Worm (Caenorhabditis elegans) whole organism, L4 larva: ENCODE measurements around the gene C24H10.4.

Source experiments
- F26F4.8 ChIP-seq: fragments of 200-800 bp; sonication (Bioruptor generic); conservative IDR thresholded peaks from 2 replicates; pipeline ENCODE4 v1.3.6; 2022; ENCODE audit warnings: missing genetic modification characterization, missing compliant biosample characterization
- F37D6.2 ChIP-seq: sonication (generic microtip); optimal IDR thresholded peaks from 2 replicates; lab custom pipeline; 2016; ENCODE audit warnings: mild to moderate bottlenecking, missing genetic modification characterization, missing compliant biosample characterization
- T20F7.1 ChIP-seq: fragments of 200-800 bp; sonication (Bioruptor generic); optimal IDR thresholded peaks from 2 replicates; lab custom pipeline; 2018; ENCODE audit warnings: mild to moderate bottlenecking, missing genetic modification characterization, missing compliant biosample characterization
- Y48G9A.11 ChIP-seq: fragments of 200-800 bp; sonication (Bioruptor generic); IDR thresholded peaks from 2 replicates; pipeline ENCODE4 v1.3.6; 2022; ENCODE audit warnings: missing genetic modification reagents, missing genetic modification characterization, missing compliant biosample characterization
- Y5F2A.4 ChIP-seq: fragments of 200-800 bp; sonication (Bioruptor generic); optimal IDR thresholded peaks from 2 replicates; lab custom pipeline; 2018; ENCODE audit warnings: mild to moderate bottlenecking, missing genetic modification characterization, missing compliant biosample characterization
- Y75B8A.6 ChIP-seq: fragments of 200-800 bp; sonication (Bioruptor generic); IDR thresholded peaks from 2 replicates; pipeline ENCODE4 v1.3.6; 2022; ENCODE audit warnings: missing genetic modification reagents, missing genetic modification characterization, missing compliant biosample characterization
- ZK337.2 ChIP-seq: fragments of 200-800 bp; sonication (Bioruptor generic); IDR thresholded peaks from 2 replicates; pipeline ENCODE4 v1.3.6; 2022; ENCODE audit warnings: missing genetic modification reagents, missing genetic modification characterization, missing compliant biosample characterization
- ZK546.5 ChIP-seq, 2 experiments: sonication (generic microtip); optimal IDR thresholded peaks; 2 replicates each; lab custom pipeline; 2017; ENCODE audit warnings: missing biosample characterization in 2 of 2, missing genetic modification characterization in 2 of 2
- ama-1 ChIP-seq: fragments of 150-350 bp; optimal IDR thresholded peaks from 2 replicates; lab custom pipeline; 2014; ENCODE audit warnings: inconsistent platforms, mixed read lengths
- ceh-28 ChIP-seq: fragments of 150-350 bp; optimal IDR thresholded peaks from 2 replicates; lab custom pipeline; 2014; ENCODE audit warnings: missing biosample characterization, missing genetic modification reagents, missing genetic modification characterization
- ceh-32 ChIP-seq: sonication (generic microtip); optimal IDR thresholded peaks from 2 replicates; lab custom pipeline; 2016; ENCODE audit warnings: mild to moderate bottlenecking, missing genetic modification characterization, missing compliant biosample characterization; ENCODE audit not compliant: poor library complexity
- ceh-62 ChIP-seq: sonication (generic microtip); optimal IDR thresholded peaks from 2 replicates; lab custom pipeline; 2017; ENCODE audit warnings: missing biosample characterization, missing genetic modification characterization
- ceh-82 ChIP-seq: sonication (generic microtip); optimal IDR thresholded peaks from 2 replicates; lab custom pipeline; 2017; ENCODE audit warnings: missing biosample characterization, missing genetic modification characterization
- daf-12 ChIP-seq: fragments of 150-350 bp; optimal IDR thresholded peaks from 2 replicates; lab custom pipeline; 2014; ENCODE audit warnings: missing biosample characterization, missing genetic modification reagents, missing genetic modification characterization
- daf-16 ChIP-seq, 3 experiments: sonication (generic microtip); optimal IDR thresholded peaks; 2 replicates each; lab custom pipeline; 2016 to 2017; ENCODE audit warnings: missing genetic modification characterization in 3 of 3, missing genetic modification reagents in 3 of 3, mild to moderate bottlenecking in 2 of 3, missing compliant biosample characterization in 2 of 3, missing biosample characterization in 1 of 3, moderate library complexity in 1 of 3
- daf-19 ChIP-seq: fragments of 200-800 bp; sonication (Bioruptor generic); conservative IDR thresholded peaks from 2 replicates; pipeline ENCODE4 v1.3.6; 2022; ENCODE audit warnings: missing genetic modification characterization, missing compliant biosample characterization
- dve-1 ChIP-seq: sonication (generic microtip); optimal IDR thresholded peaks from 2 replicates; lab custom pipeline; 2017; ENCODE audit warnings: antibody characterized with exemption, mild to moderate bottlenecking, missing genetic modification characterization, missing compliant biosample characterization; ENCODE audit not compliant: insufficient read depth
- egl-43 ChIP-seq: fragments of 200-800 bp; sonication (Bioruptor generic); IDR thresholded peaks from 2 replicates; pipeline ENCODE4 v1.3.6; 2022; ENCODE audit warnings: missing genetic modification reagents, missing genetic modification characterization, missing compliant biosample characterization
- fkh-10 ChIP-seq: fragments of 150-350 bp; optimal IDR thresholded peaks from 2 replicates; lab custom pipeline; 2014; ENCODE audit warnings: missing biosample characterization, missing genetic modification reagents, missing genetic modification characterization
- hif-1 ChIP-seq, 2 experiments: sonication (generic microtip); optimal IDR thresholded peaks; 2 replicates each; lab custom pipeline; 2016 to 2017; ENCODE audit warnings: missing compliant biosample characterization in 2 of 2, missing genetic modification characterization in 2 of 2, missing genetic modification reagents in 2 of 2, missing genotype in 2 of 2, mild to moderate bottlenecking in 1 of 2
- hlh-11 ChIP-seq: fragments of 200-800 bp; sonication (Bioruptor generic); optimal IDR thresholded peaks from 2 replicates; lab custom pipeline; 2018; ENCODE audit warnings: mild to moderate bottlenecking, missing genetic modification characterization, missing compliant biosample characterization
- jun-1 ChIP-seq: fragments of 150-350 bp; optimal IDR thresholded peaks from 2 replicates; lab custom pipeline; 2014; ENCODE audit warnings: missing biosample characterization, missing genetic modification reagents, missing genetic modification characterization
- lim-7 ChIP-seq: fragments of 200-800 bp; sonication (Bioruptor generic); IDR thresholded peaks from 2 replicates; pipeline ENCODE4 v1.3.6; 2022; ENCODE audit warnings: missing genetic modification characterization, missing compliant biosample characterization
- lin-1 ChIP-seq: fragments of 200-800 bp; sonication (Bioruptor generic); IDR thresholded peaks from 2 replicates; pipeline ENCODE4 v1.3.6; 2022; ENCODE audit warnings: missing genetic modification reagents, missing genetic modification characterization, missing compliant biosample characterization
- madf-5 ChIP-seq, 2 experiments: fragments of 200-800 bp; sonication (Bioruptor generic); IDR thresholded peaks; 2 replicates each; pipeline ENCODE4 v1.3.6; 2022; ENCODE audit warnings: missing compliant biosample characterization in 2 of 2, missing genetic modification characterization in 2 of 2
- mdl-1 ChIP-seq, 2 experiments: fragments of 150-350 bp in 1 of 2; sonication (generic microtip) in 1 of 2; optimal IDR thresholded peaks; 2 replicates each; lab custom pipeline; 2014 to 2017; ENCODE audit warnings: missing biosample characterization in 2 of 2, missing genetic modification characterization in 2 of 2
- mdt-29 ChIP-seq: fragments of 200-800 bp; sonication (Bioruptor generic); IDR thresholded peaks from 2 replicates; pipeline ENCODE4 v1.3.6; 2022; ENCODE audit warnings: missing genetic modification reagents, missing genetic modification characterization, missing compliant biosample characterization
- mes-2 ChIP-seq: sonication (generic microtip); optimal IDR thresholded peaks from 2 replicates; lab custom pipeline; 2016; ENCODE audit warnings: missing genotype, mild to moderate bottlenecking, missing genetic modification characterization, missing compliant biosample characterization; ENCODE audit not compliant: poor library complexity, severe bottlenecking
- mxl-2 ChIP-seq: fragments of 200-800 bp; sonication (Bioruptor generic); conservative IDR thresholded peaks from 2 replicates; pipeline ENCODE4 v1.3.6; 2022; ENCODE audit warnings: missing genetic modification reagents, missing genetic modification characterization, missing compliant biosample characterization
- nhr-111 ChIP-seq: fragments of 200-800 bp; sonication (Bioruptor generic); optimal IDR thresholded peaks from 2 replicates; lab custom pipeline; 2018; ENCODE audit warnings: mild to moderate bottlenecking, missing genetic modification characterization, missing compliant biosample characterization
- nhr-237 ChIP-seq: sonication (generic microtip); optimal IDR thresholded peaks from 2 replicates; lab custom pipeline; 2017; ENCODE audit warnings: missing biosample characterization, missing genetic modification characterization
- nhr-42 ChIP-seq: fragments of 200-800 bp; sonication (Bioruptor generic); IDR thresholded peaks from 2 replicates; pipeline ENCODE4 v1.3.6; 2022; ENCODE audit warnings: missing genetic modification characterization, missing compliant biosample characterization
- nhr-48 ChIP-seq: sonication (generic microtip); optimal IDR thresholded peaks from 2 replicates; lab custom pipeline; 2016; ENCODE audit warnings: mild to moderate bottlenecking, missing genetic modification characterization, missing compliant biosample characterization
- nhr-77 ChIP-seq: fragments of 150-350 bp; optimal IDR thresholded peaks from 2 replicates; lab custom pipeline; 2014; ENCODE audit warnings: missing biosample characterization, missing genetic modification characterization
- pqm-1 ChIP-seq: sonication (generic microtip); optimal IDR thresholded peaks from 2 replicates; lab custom pipeline; 2017; ENCODE audit warnings: missing biosample characterization, missing genetic modification characterization
- rbr-2 ChIP-seq: sonication (generic microtip); optimal IDR thresholded peaks from 2 replicates; lab custom pipeline; 2016; ENCODE audit warnings: missing genotype, missing genetic modification characterization, missing compliant biosample characterization
- sdz-12 ChIP-seq: fragments of 200-800 bp; sonication (Bioruptor generic); optimal IDR thresholded peaks from 2 replicates; lab custom pipeline; 2018; ENCODE audit warnings: mild to moderate bottlenecking, missing genetic modification characterization, missing compliant biosample characterization
- skn-1 ChIP-seq: fragments of 150-350 bp; optimal IDR thresholded peaks from 2 replicates; lab custom pipeline; 2014; ENCODE audit warnings: missing biosample characterization, missing genetic modification characterization
- spr-3 ChIP-seq: fragments of 200-800 bp; sonication (Bioruptor generic); optimal IDR thresholded peaks from 2 replicates; lab custom pipeline; 2018; ENCODE audit warnings: mild to moderate bottlenecking, missing genetic modification characterization, missing compliant biosample characterization
- tra-1 ChIP-seq: fragments of 200-800 bp; sonication (Bioruptor generic); IDR thresholded peaks from 2 replicates; pipeline ENCODE4 v1.3.6; 2022; ENCODE audit warnings: missing genetic modification reagents, missing genetic modification characterization, missing compliant biosample characterization
- unc-39 ChIP-seq: sonication (generic microtip); optimal IDR thresholded peaks from 2 replicates; lab custom pipeline; 2017; ENCODE audit warnings: missing biosample characterization, missing genetic modification characterization
- unc-62 ChIP-seq, 3 experiments: fragments of 150-350 bp in 1 of 3; sonication (generic microtip); optimal IDR thresholded peaks in 2 of 3; peaks in 1 of 3; 1 replicate in 1 of 3; 2 replicates in 2 of 3; lab custom pipeline; 2014 to 2017; ENCODE audit warnings: missing biosample characterization in 3 of 3, missing genetic modification characterization in 3 of 3, missing genetic modification reagents in 3 of 3, missing genotype in 1 of 3
- vab-7 ChIP-seq: fragments of 200-800 bp; sonication (Bioruptor generic); IDR thresholded peaks from 2 replicates; pipeline ENCODE4 v1.3.6; 2022; ENCODE audit warnings: missing genetic modification reagents, missing genetic modification characterization, missing compliant biosample characterization
- zag-1 ChIP-seq: fragments of 150-350 bp; optimal IDR thresholded peaks from 2 replicates; lab custom pipeline; 2014; ENCODE audit warnings: missing biosample characterization, missing genetic modification characterization
- zip-2 ChIP-seq: fragments of 150-350 bp; optimal IDR thresholded peaks from 2 replicates; lab custom pipeline; 2014; ENCODE audit warnings: missing biosample characterization, missing genetic modification characterization
- ztf-11 ChIP-seq: fragments of 150-350 bp; optimal IDR thresholded peaks from 2 replicates; lab custom pipeline; 2014; ENCODE audit warnings: missing biosample characterization, missing genetic modification characterization
- ztf-7 ChIP-seq: fragments of 150-350 bp; optimal IDR thresholded peaks from 2 replicates; lab custom pipeline; 2014; ENCODE audit warnings: missing biosample characterization, missing genetic modification characterization

C24H10.4 gene

ce11 chrX:5026461-5026860 lies 32.6 kb downstream of the C24H10.4 start:
- TF ChIP-seq mdl-1 (tag; optimal IDR thresholded peaks at IDR 0.05; lab: Kevin White, UChicago) (no peak), ceh-32 (tag; lab: Kevin White, UChicago) (no peak), ztf-11 (tag; lab: Kevin White, UChicago) (no peak), nhr-111 (GFP tag; lab: Kevin White, UChicago) (no peak), egl-43 (GFP tag; lab: Robert Waterston, UW) (no peak), ceh-82 (tag; lab: Kevin White, UChicago) (no peak), Y5F2A.4 (GFP tag; lab: Kevin White, UChicago) (no peak), nhr-237 (tag; lab: Kevin White, UChicago) (no peak), jun-1 (tag; lab: Kevin White, UChicago) (no peak), zip-2 (tag; lab: Kevin White, UChicago) (no peak), unc-39 (no peak), ceh-62 (tag; lab: Kevin White, UChicago) (no peak)

ce11 chrX:5024300-5024699 lies 34.8 kb downstream of the C24H10.4 start, which contains the start of gene ZC449.1:
Gene ZC449.1 (plus strand): TSS chrX:5024420.
- TF ChIP-seq rbr-2 (tag; lab: Kevin White, UChicago) (no peak), Y48G9A.11 (GFP tag; lab: Robert Waterston, UW) (no peak), pqm-1 (no peak), ztf-7 (tag; lab: Kevin White, UChicago) (no peak), ZK546.5 (tag; optimal IDR thresholded peaks at IDR 0.05; lab: Kevin White, UChicago) (no peak), unc-62 (GFP tag; optimal IDR thresholded peaks at IDR 0.05 in 1 of 2; lab: Kevin White, UChicago) (peak in 1 of 2 experiments; percentile 17), unc-62 (tag; optimal IDR thresholded peaks at IDR 0.05; lab: Kevin White, UChicago) (no peak), daf-16 (GFP tag; optimal IDR thresholded peaks at IDR 0.05; lab: Kevin White, UChicago) (no peak), daf-16 (tag; optimal IDR thresholded peaks at IDR 0.05; lab: Kevin White, UChicago) (no peak), ceh-28 (tag; lab: Kevin White, UChicago) (no peak), spr-3 (GFP tag; lab: Kevin White, UChicago) (no peak)

ce11 chrX:5022682-5023081 lies 36.4 kb downstream of the C24H10.4 start:
- TF ChIP-seq ZK337.2 (GFP tag; lab: Robert Waterston, UW) (peak; percentile 61), nhr-237 (tag; lab: Kevin White, UChicago) (no peak), mxl-2 (GFP tag; lab: Robert Waterston, UW) (no peak), skn-1 (tag; lab: Kevin White, UChicago) (no peak), hif-1 (tag; optimal IDR thresholded peaks at IDR 0.05; lab: Kevin White, UChicago) (peak in 1 of 2 experiments; percentile 36), zag-1 (tag; lab: Kevin White, UChicago) (no peak), unc-39 (no peak), dve-1 (tag; lab: Kevin White, UChicago) (peak; percentile 79), daf-19 (GFP tag; lab: Robert Waterston, UW) (peak; percentile 88), mes-2 (peak; percentile 86), ama-1 (no peak), F37D6.2 (tag; lab: Kevin White, UChicago) (peak; percentile 35), lin-1 (GFP tag; lab: Robert Waterston, UW) (peak; percentile 70), nhr-42 (GFP tag; lab: Robert Waterston, UW) (peak; percentile 65; the same call in 1 of the 2 replicates), sdz-12 (GFP tag; lab: Kevin White, UChicago) (peak; percentile 55), T20F7.1 (GFP tag; lab: Kevin White, UChicago) (peak; percentile 53), daf-12 (tag; lab: Kevin White, UChicago) (no peak), fkh-10 (GFP tag; lab: Kevin White, UChicago) (no peak), tra-1 (GFP tag; lab: Robert Waterston, UW) (peak; percentile 82), vab-7 (GFP tag; lab: Robert Waterston, UW) (peak; percentile 80), nhr-48 (peak; percentile 24), nhr-77 (tag; lab: Kevin White, UChicago) (peak; percentile 33), F26F4.8 (GFP tag; lab: Robert Waterston, UW) (peak; percentile 58; the same call in 1 of the 2 replicates), lim-7 (GFP tag; lab: Robert Waterston, UW) (peak; percentile 87), mdt-29 (no peak), Y75B8A.6 (peak; percentile 61; the same call in 1 of the 2 replicates), rbr-2 (tag; lab: Kevin White, UChicago) (peak; percentile 28), madf-5 (GFP tag; IDR thresholded peaks at IDR 0.05; lab: Robert Waterston, UW) (peak in 1 of 2 experiments; percentile 87; a peak in 1 of 4 replicates), hlh-11 (tag; lab: Kevin White, UChicago) (peak; percentile 55)
